Worm (Caenorhabditis elegans) whole organism, young adult: Measurements from ENCODE around the gene lpin-1.

Experiments used
- D2030.7 ChIP-seq: fragments of 200-800 bp; sonication (Bioruptor generic); IDR thresholded peaks from 2 replicates; pipeline ENCODE4 v1.3.6; 2022; ENCODE audit warnings: missing genetic modification reagents, missing genetic modification characterization, missing compliant biosample characterization
- F10E7.11 ChIP-seq: sonication (generic microtip); optimal IDR thresholded peaks from 2 replicates; lab custom pipeline; 2017; ENCODE audit warnings: mild to moderate bottlenecking, missing genetic modification characterization, moderate library complexity, missing compliant biosample characterization
- F22D6.2 ChIP-seq: sonication (generic microtip); optimal IDR thresholded peaks from 2 replicates; lab custom pipeline; 2016; ENCODE audit warnings: mild to moderate bottlenecking, missing genetic modification characterization, missing compliant biosample characterization
- F33H1.4 ChIP-seq: fragments of 200-800 bp; sonication (Bioruptor generic); IDR thresholded peaks from 2 replicates; pipeline ENCODE4 v1.3.6; 2022; ENCODE audit warnings: missing genetic modification reagents, missing genetic modification characterization, missing compliant biosample characterization
- F37B4.10 ChIP-seq: fragments of 200-800 bp; sonication (Bioruptor generic); IDR thresholded peaks from 2 replicates; pipeline ENCODE4 v1.3.6; 2022; ENCODE audit warnings: missing genetic modification characterization, missing compliant biosample characterization
- F57A8.1 ChIP-seq: fragments of 200-800 bp; sonication (Bioruptor generic); optimal IDR thresholded peaks from 2 replicates; lab custom pipeline; 2018; ENCODE audit warnings: mild to moderate bottlenecking, missing genetic modification characterization, moderate library complexity, missing compliant biosample characterization
- K12H6.12 ChIP-seq: fragments of 200-800 bp; sonication (Bioruptor generic); optimal IDR thresholded peaks from 2 replicates; lab custom pipeline; 2018; ENCODE audit warnings: mild to moderate bottlenecking, missing genetic modification characterization, missing compliant biosample characterization
- T07F8.4 ChIP-seq: sonication (generic microtip); optimal IDR thresholded peaks from 2 replicates; lab custom pipeline; 2016; ENCODE audit warnings: mild to moderate bottlenecking, missing genetic modification characterization, moderate library complexity, missing compliant biosample characterization
- Y53F4B.3 ChIP-seq: fragments of 200-800 bp; sonication (Bioruptor generic); IDR thresholded peaks from 2 replicates; pipeline ENCODE4 v1.3.6; 2022; ENCODE audit warnings: missing genetic modification reagents, missing genetic modification characterization, missing compliant biosample characterization
- Y67H2A.10 ChIP-seq: fragments of 200-800 bp; sonication (Bioruptor generic); conservative IDR thresholded peaks from 2 replicates; pipeline ENCODE4 v1.3.6; 2022; ENCODE audit warnings: missing genetic modification reagents, missing genetic modification characterization, missing compliant biosample characterization
- Y79H2A.3 ChIP-seq: fragments of 200-800 bp; sonication (Bioruptor generic); conservative IDR thresholded peaks from 2 replicates; pipeline ENCODE4 v1.3.6; 2022; ENCODE audit warnings: missing genetic modification reagents, missing genetic modification characterization, missing compliant biosample characterization
- aptf-2 ChIP-seq: fragments of 200-800 bp; sonication (Bioruptor generic); conservative IDR thresholded peaks from 2 replicates; pipeline ENCODE4 v1.3.6; 2022; ENCODE audit warnings: missing genetic modification reagents, missing genetic modification characterization, missing compliant biosample characterization
- bed-1 ChIP-seq: fragments of 200-800 bp; sonication (Bioruptor generic); IDR thresholded peaks from 2 replicates; pipeline ENCODE4 v1.3.6; 2022; ENCODE audit warnings: missing genetic modification reagents, missing genetic modification characterization, missing compliant biosample characterization
- cebp-1 ChIP-seq, 2 experiments: fragments of 200-800 bp in 1 of 2; sonication (Bioruptor generic) in 1 of 2; sonication (generic microtip) in 1 of 2; IDR thresholded peaks in 1 of 2; optimal IDR thresholded peaks in 1 of 2; 2 replicates each; pipeline versions ENCODE4 v1.3.6 to Lab custom; 2017 to 2022; ENCODE audit warnings: missing compliant biosample characterization in 2 of 2, missing genetic modification characterization in 2 of 2, mild to moderate bottlenecking in 1 of 2, missing genetic modification reagents in 1 of 2, moderate library complexity in 1 of 2
- cebp-2 ChIP-seq: fragments of 200-800 bp; sonication (Bioruptor generic); IDR thresholded peaks from 2 replicates; pipeline ENCODE4 v1.3.6; 2022; ENCODE audit warnings: missing genetic modification characterization, missing compliant biosample characterization
- dpff-1 ChIP-seq: sonication (generic microtip); optimal IDR thresholded peaks from 2 replicates; lab custom pipeline; 2017; ENCODE audit warnings: mild to moderate bottlenecking, missing genetic modification characterization, missing compliant biosample characterization
- dpl-1 ChIP-seq: fragments of 150-350 bp; optimal IDR thresholded peaks from 2 replicates; lab custom pipeline; 2014; ENCODE audit warnings: missing biosample characterization, missing genetic modification reagents, missing genetic modification characterization
- hlh-26 ChIP-seq: fragments of 200-800 bp; sonication (Bioruptor generic); conservative IDR thresholded peaks from 2 replicates; pipeline ENCODE4 v1.3.6; 2022; ENCODE audit warnings: missing genetic modification reagents, missing genetic modification characterization, missing compliant biosample characterization
- hmg-1.2 ChIP-seq: fragments of 200-800 bp; sonication (Bioruptor generic); IDR thresholded peaks from 2 replicates; pipeline ENCODE4 v1.3.6; 2022; ENCODE audit warnings: missing genetic modification reagents, missing genetic modification characterization, missing compliant biosample characterization
- hsf-1 ChIP-seq: fragments of 200-800 bp; sonication (Bioruptor generic); IDR thresholded peaks from 2 replicates; pipeline ENCODE4 v1.3.6; 2022; ENCODE audit warnings: missing genetic modification reagents, missing genetic modification characterization, missing compliant biosample characterization
- let-607 ChIP-seq, 2 experiments: fragments of 200-800 bp in 1 of 2; sonication (Bioruptor generic) in 1 of 2; sonication (generic microtip) in 1 of 2; optimal IDR thresholded peaks; 2 replicates each; lab custom pipeline; 2016 to 2018; ENCODE audit warnings: mild to moderate bottlenecking in 2 of 2, missing compliant biosample characterization in 2 of 2, missing genetic modification characterization in 2 of 2, moderate library complexity in 2 of 2, missing genotype in 1 of 2
- lin-26 ChIP-seq: fragments of 200-800 bp; sonication (Bioruptor generic); IDR thresholded peaks from 2 replicates; pipeline ENCODE4 v1.3.6; 2022; ENCODE audit warnings: missing genetic modification reagents, missing genetic modification characterization, missing compliant biosample characterization
- lin-54 ChIP-seq: fragments of 200-800 bp; sonication (Bioruptor generic); optimal IDR thresholded peaks from 2 replicates; lab custom pipeline; 2018; ENCODE audit warnings: mild to moderate bottlenecking, missing genetic modification characterization, missing compliant biosample characterization
- lsl-1 ChIP-seq: fragments of 200-800 bp; sonication (Bioruptor generic); optimal IDR thresholded peaks from 2 replicates; lab custom pipeline; 2018; ENCODE audit warnings: mild to moderate bottlenecking, missing genetic modification characterization, moderate library complexity, missing compliant biosample characterization
- lsy-27 ChIP-seq: sonication (generic microtip); optimal IDR thresholded peaks from 2 replicates; lab custom pipeline; 2017; ENCODE audit warnings: missing genetic modification characterization, mild to moderate bottlenecking, missing compliant biosample characterization, antibody characterized with exemption, missing genotype, borderline replicate concordance; ENCODE audit not compliant: insufficient read depth
- madf-3 ChIP-seq: fragments of 200-800 bp; sonication (Bioruptor generic); IDR thresholded peaks from 2 replicates; pipeline ENCODE4 v1.3.6; 2022; ENCODE audit warnings: missing genetic modification reagents, missing genetic modification characterization, missing compliant biosample characterization
- madf-6 ChIP-seq: fragments of 200-800 bp; sonication (Bioruptor generic); IDR thresholded peaks from 2 replicates; pipeline ENCODE4 v1.3.6; 2022; ENCODE audit warnings: missing genetic modification reagents, missing genetic modification characterization, missing compliant biosample characterization
- madf-8 ChIP-seq: fragments of 200-800 bp; sonication (Bioruptor generic); conservative IDR thresholded peaks from 2 replicates; pipeline ENCODE4 v1.3.6; 2022; ENCODE audit warnings: missing genetic modification reagents, missing genetic modification characterization, missing compliant biosample characterization
- mcd-1 ChIP-seq: fragments of 200-800 bp; sonication (Bioruptor generic); IDR thresholded peaks from 2 replicates; pipeline ENCODE4 v1.3.6; 2022; ENCODE audit warnings: missing genetic modification reagents, missing genetic modification characterization, missing compliant biosample characterization
- mel-28 ChIP-seq: sonication (generic microtip); optimal IDR thresholded peaks from 2 replicates; lab custom pipeline; 2016; ENCODE audit warnings: borderline replicate concordance, mild to moderate bottlenecking, missing genetic modification characterization, missing compliant biosample characterization
- mxl-1 ChIP-seq: sonication (generic microtip); optimal IDR thresholded peaks from 2 replicates; lab custom pipeline; 2016; ENCODE audit warnings: missing genetic modification characterization, missing compliant biosample characterization
- nhr-120 ChIP-seq: fragments of 200-800 bp; sonication (Bioruptor generic); IDR thresholded peaks from 2 replicates; pipeline ENCODE4 v1.3.6; 2022; ENCODE audit warnings: missing genetic modification characterization, missing compliant biosample characterization
- nhr-179 ChIP-seq: sonication (generic microtip); optimal IDR thresholded peaks from 2 replicates; lab custom pipeline; 2016; ENCODE audit warnings: mild to moderate bottlenecking, missing genetic modification characterization, missing compliant biosample characterization
- nhr-90 ChIP-seq: sonication (generic microtip); optimal IDR thresholded peaks from 2 replicates; lab custom pipeline; 2016; ENCODE audit warnings: missing genotype, mild to moderate bottlenecking, missing genetic modification characterization, missing compliant biosample characterization
- pbrm-1 ChIP-seq: fragments of 200-800 bp; sonication (Bioruptor generic); IDR thresholded peaks from 2 replicates; pipeline ENCODE4 v1.3.6; 2022; ENCODE audit warnings: missing genetic modification reagents, missing genetic modification characterization, missing compliant biosample characterization
- pha-4 ChIP-seq: fragments of 150-350 bp; sonication (generic microtip); optimal IDR thresholded peaks from 2 replicates; lab custom pipeline; 2014; ENCODE audit warnings: missing biosample characterization, missing genetic modification reagents, missing genetic modification characterization
- rcor-1 ChIP-seq: fragments of 200-800 bp; sonication (Bioruptor generic); IDR thresholded peaks from 2 replicates; pipeline ENCODE4 v1.3.6; 2022; ENCODE audit warnings: missing genetic modification reagents, missing genetic modification characterization, missing compliant biosample characterization
- rec-8 ChIP-seq, 2 experiments: sonication (generic microtip); optimal IDR thresholded peaks; 2 replicates each; lab custom pipeline; 2016; ENCODE audit warnings: mild to moderate bottlenecking in 2 of 2, missing genetic modification characterization in 2 of 2, missing genetic modification reagents in 2 of 2, missing genotype in 2 of 2, missing biosample characterization in 1 of 2, missing compliant biosample characterization in 1 of 2, moderate library complexity in 1 of 2
- repo-1 ChIP-seq: sonication (generic microtip); optimal IDR thresholded peaks from 2 replicates; lab custom pipeline; 2017; ENCODE audit warnings: mild to moderate bottlenecking, missing genetic modification characterization, missing compliant biosample characterization
- rpc-1 ChIP-seq, 2 experiments: fragments of 150-350 bp in 1 of 2; sonication (generic microtip) in 1 of 2; optimal IDR thresholded peaks; 2 replicates each; lab custom pipeline; 2014 to 2018; ENCODE audit warnings: missing biosample characterization in 1 of 2, missing genetic modification characterization in 1 of 2, missing genetic modification reagents in 1 of 2, missing genotype in 1 of 2
- snpc-3.4 ChIP-seq: sonication (generic microtip); optimal IDR thresholded peaks from 2 replicates; lab custom pipeline; 2017; ENCODE audit warnings: missing genetic modification characterization, mild to moderate bottlenecking, missing compliant biosample characterization, antibody characterized with exemption, moderate library complexity, missing genotype, missing genetic modification reagents
- tbp1 ChIP-seq: fragments of 200-800 bp; sonication (Bioruptor generic); optimal IDR thresholded peaks from 2 replicates; lab custom pipeline; 2018; ENCODE audit warnings: mild to moderate bottlenecking, missing genetic modification characterization, missing compliant biosample characterization
- tlf-1 ChIP-seq: fragments of 200-800 bp; sonication (Bioruptor generic); optimal IDR thresholded peaks from 2 replicates; lab custom pipeline; 2018; ENCODE audit warnings: mild to moderate bottlenecking, missing genetic modification characterization, missing compliant biosample characterization
- unc-62 ChIP-seq: fragments of 150-350 bp; optimal IDR thresholded peaks from 2 replicates; lab custom pipeline; 2014; ENCODE audit warnings: missing biosample characterization, missing genetic modification reagents, missing genetic modification characterization
- xnd-1 ChIP-seq: sonication (generic microtip); optimal IDR thresholded peaks from 2 replicates; lab custom pipeline; 2016; ENCODE audit warnings: missing genotype, missing genetic modification reagents, missing genetic modification characterization, missing compliant biosample characterization

lpin-1 gene

ce11 chrV:13660115-13660514 lies 6.2 kb upstream of the lpin-1 start:
- peak; percentile 90 for TF ChIP-seq lsl-1 (GFP tag; lab: Kevin White, UChicago)
- no peak for TF ChIP-seq repo-1
- no peak for TF ChIP-seq nhr-179 (tag; lab: Kevin White, UChicago)
- TF ChIP-seq madf-8 = peak; percentile 63
- no peak for TF ChIP-seq hlh-26 (GFP tag; lab: Robert Waterston, UW)
- peak; percentile 80 for TF ChIP-seq xnd-1 (tag; lab: Kevin White, UChicago)
- TF ChIP-seq lin-54 = peak; percentile 37
- TF ChIP-seq F33H1.4 = peak; percentile 88
- TF ChIP-seq madf-6 (GFP tag; lab: Robert Waterston, UW) = peak; percentile 88
- TF ChIP-seq D2030.7 (GFP tag; lab: Robert Waterston, UW) = peak; percentile 42; the same call in 1 of the 2 replicates
- peak; percentile 16; the same call in 1 of the 2 replicates for TF ChIP-seq hsf-1 (GFP tag; lab: Robert Waterston, UW)
- TF ChIP-seq, all 124 proteins: peak for 8

- TF ChIP-seq madf-3 (no peak), tbp1 (GFP tag; lab: Kevin White, UChicago) (peak; percentile 8), T07F8.4 (tag; lab: Kevin White, UChicago) (no peak), hmg-1.2 (GFP tag; lab: Robert Waterston, UW) (no peak)
Measured at ce11 chrV:13659219-13659618, 5.3 kb upstream of the lpin-1 start.

ce11 chrV:13658577-13658976 lies 4.6 kb upstream of the lpin-1 start:
- TF ChIP-seq unc-62 (GFP tag; lab: Kevin White, UChicago) (no peak), F37B4.10 (GFP tag; lab: Robert Waterston, UW) (peak; percentile 90; the same call in 1 of the 2 replicates), K12H6.12 (peak; percentile 84), Y67H2A.10 (GFP tag; lab: Robert Waterston, UW) (no peak), lsy-27 (tag; lab: Kevin White, UChicago) (no peak), F33H1.4 (peak; percentile 25), F57A8.1 (no peak), Y53F4B.3 (GFP tag; lab: Robert Waterston, UW) (no peak), rcor-1 (GFP tag; lab: Robert Waterston, UW) (peak; percentile 59), let-607 (tag; optimal IDR thresholded peaks at IDR 0.05; lab: Kevin White, UChicago) (peak; percentile 79 to 82), dpff-1 (tag; lab: Kevin White, UChicago) (no peak), mel-28 (tag; lab: Kevin White, UChicago) (no peak), bed-1 (GFP tag; lab: Robert Waterston, UW) (no peak), mcd-1 (GFP tag; lab: Robert Waterston, UW) (peak; percentile 69), rpc-1 (optimal IDR thresholded peaks at IDR 0.05; lab: Kevin White, UChicago) (no peak), rpc-1 (tag; optimal IDR thresholded peaks at IDR 0.05; lab: Kevin White, UChicago) (no peak), nhr-179 (tag; lab: Kevin White, UChicago) (no peak), rec-8 (tag; optimal IDR thresholded peaks at IDR 0.05; lab: Kevin White, UChicago) (no peak), cebp-2 (GFP tag; lab: Robert Waterston, UW) (no peak), F10E7.11 (tag; lab: Kevin White, UChicago) (no peak), nhr-90 (tag; lab: Kevin White, UChicago) (peak; percentile 75), tlf-1 (GFP tag; lab: Kevin White, UChicago) (peak; percentile 89), lin-26 (GFP tag; lab: Robert Waterston, UW) (peak; percentile 79), pha-4 (tag; lab: Kevin White, UChicago) (no peak), snpc-3.4 (tag; lab: Kevin White, UChicago) (no peak), cebp-1 (GFP tag; IDR thresholded peaks at IDR 0.05; lab: Robert Waterston, UW) (peak; percentile 82), cebp-1 (tag; optimal IDR thresholded peaks at IDR 0.05; lab: Kevin White, UChicago) (peak; percentile 91), F22D6.2 (tag; lab: Kevin White, UChicago) (peak; percentile 94), dpl-1 (GFP tag; lab: Kevin White, UChicago) (no peak), pbrm-1 (GFP tag; lab: Robert Waterston, UW) (peak; percentile 64), mxl-1 (tag; lab: Kevin White, UChicago) (no peak), aptf-2 (GFP tag; lab: Robert Waterston, UW) (no peak), Y79H2A.3 (GFP tag; lab: Robert Waterston, UW) (no peak), nhr-120 (GFP tag; lab: Robert Waterston, UW) (no peak)
